Worm (Caenorhabditis elegans) whole organism, L4 larva: ENCODE measurements around the gene F58H7.5.
A peak's percentile ranks its signal among the peaks of the same experiment; 100 is the strongest.

ENCODE experiments used
- F10B5.3 ChIP-seq: sonication (generic microtip); optimal IDR thresholded peaks from 2 replicates; lab custom pipeline; 2016; ENCODE audit warnings: mild to moderate bottlenecking, missing genetic modification characterization, missing compliant biosample characterization
- F37D6.2 ChIP-seq: sonication (generic microtip); optimal IDR thresholded peaks from 2 replicates; lab custom pipeline; 2016; ENCODE audit warnings: mild to moderate bottlenecking, missing genetic modification characterization, missing compliant biosample characterization
- F49E8.2 ChIP-seq: sonication (generic microtip); optimal IDR thresholded peaks from 2 replicates; lab custom pipeline; 2016; ENCODE audit warnings: missing compliant biosample characterization, mild to moderate bottlenecking, missing genetic modification characterization, borderline replicate concordance
- T20F7.1 ChIP-seq: fragments of 200-800 bp; sonication (Bioruptor generic); optimal IDR thresholded peaks from 2 replicates; lab custom pipeline; 2018; ENCODE audit warnings: mild to moderate bottlenecking, missing genetic modification characterization, missing compliant biosample characterization
- Y105C5A.15 ChIP-seq: fragments of 200-800 bp; sonication (Bioruptor generic); IDR thresholded peaks from 2 replicates; pipeline ENCODE4 v1.3.6; 2022; ENCODE audit warnings: missing genetic modification characterization, missing compliant biosample characterization
- Y75B8A.6 ChIP-seq: fragments of 200-800 bp; sonication (Bioruptor generic); IDR thresholded peaks from 2 replicates; pipeline ENCODE4 v1.3.6; 2022; ENCODE audit warnings: missing genetic modification reagents, missing genetic modification characterization, missing compliant biosample characterization
- ZK546.5 ChIP-seq, 2 experiments: sonication (generic microtip); optimal IDR thresholded peaks; 2 replicates each; lab custom pipeline; 2017; ENCODE audit warnings: missing biosample characterization in 2 of 2, missing genetic modification characterization in 2 of 2
- aha-1 ChIP-seq: fragments of 150-350 bp; peaks from one replicate; lab custom pipeline; 2014; ENCODE audit warnings: missing biosample characterization, missing genetic modification characterization
- arid-1 ChIP-seq: fragments of 200-800 bp; sonication (Bioruptor generic); conservative IDR thresholded peaks from 2 replicates; pipeline ENCODE4 v1.3.6; 2022; ENCODE audit warnings: missing genetic modification reagents, missing genetic modification characterization, missing compliant biosample characterization
- ceh-32 ChIP-seq: sonication (generic microtip); optimal IDR thresholded peaks from 2 replicates; lab custom pipeline; 2016; ENCODE audit warnings: mild to moderate bottlenecking, missing genetic modification characterization, missing compliant biosample characterization; ENCODE audit not compliant: poor library complexity
- ceh-44 ChIP-seq: fragments of 200-800 bp; sonication (Bioruptor generic); IDR thresholded peaks from 2 replicates; pipeline ENCODE4 v1.3.6; 2022; ENCODE audit warnings: missing genetic modification reagents, missing genetic modification characterization, missing compliant biosample characterization
- ces-1 ChIP-seq: fragments of 150-350 bp; sonication (generic microtip); optimal IDR thresholded peaks from 4 replicates; lab custom pipeline; 2014; ENCODE audit warnings: missing biosample characterization, missing genetic modification reagents, missing genetic modification characterization
- cey-2 ChIP-seq: sonication (generic microtip); optimal IDR thresholded peaks from 3 replicates; lab custom pipeline; 2017; ENCODE audit warnings: missing genetic modification characterization, mild to moderate bottlenecking, missing compliant biosample characterization, antibody characterized with exemption, borderline replicate concordance; ENCODE audit not compliant: insufficient read depth
- daf-16 ChIP-seq, 3 experiments: sonication (generic microtip); optimal IDR thresholded peaks; 2 replicates each; lab custom pipeline; 2016 to 2017; ENCODE audit warnings: missing genetic modification characterization in 3 of 3, missing genetic modification reagents in 3 of 3, mild to moderate bottlenecking in 2 of 3, missing compliant biosample characterization in 2 of 3, missing biosample characterization in 1 of 3, moderate library complexity in 1 of 3
- daf-19 ChIP-seq: fragments of 200-800 bp; sonication (Bioruptor generic); conservative IDR thresholded peaks from 2 replicates; pipeline ENCODE4 v1.3.6; 2022; ENCODE audit warnings: missing genetic modification characterization, missing compliant biosample characterization
- dmd-6 ChIP-seq: fragments of 200-800 bp; sonication (Bioruptor generic); IDR thresholded peaks from 2 replicates; pipeline ENCODE4 v1.3.6; 2022; ENCODE audit warnings: missing genetic modification reagents, missing genetic modification characterization, missing compliant biosample characterization
- dmd-9 ChIP-seq: fragments of 200-800 bp; sonication (Bioruptor generic); IDR thresholded peaks from 2 replicates; pipeline ENCODE4 v1.3.6; 2022; ENCODE audit warnings: missing genetic modification reagents, missing genetic modification characterization, missing compliant biosample characterization
- dve-1 ChIP-seq: sonication (generic microtip); optimal IDR thresholded peaks from 2 replicates; lab custom pipeline; 2017; ENCODE audit warnings: antibody characterized with exemption, mild to moderate bottlenecking, missing genetic modification characterization, missing compliant biosample characterization; ENCODE audit not compliant: insufficient read depth
- hlh-11 ChIP-seq: fragments of 200-800 bp; sonication (Bioruptor generic); optimal IDR thresholded peaks from 2 replicates; lab custom pipeline; 2018; ENCODE audit warnings: mild to moderate bottlenecking, missing genetic modification characterization, missing compliant biosample characterization
- lir-3 ChIP-seq: sonication (generic microtip); optimal IDR thresholded peaks from 2 replicates; lab custom pipeline; 2016; ENCODE audit warnings: mild to moderate bottlenecking, missing genetic modification characterization, missing compliant biosample characterization
- nhr-28 ChIP-seq: fragments of 150-350 bp; optimal IDR thresholded peaks from 2 replicates; lab custom pipeline; 2014; ENCODE audit warnings: missing biosample characterization, missing genetic modification characterization
- nhr-42 ChIP-seq: fragments of 200-800 bp; sonication (Bioruptor generic); IDR thresholded peaks from 2 replicates; pipeline ENCODE4 v1.3.6; 2022; ENCODE audit warnings: missing genetic modification characterization, missing compliant biosample characterization
- nhr-6 ChIP-seq: fragments of 150-350 bp; optimal IDR thresholded peaks from 2 replicates; lab custom pipeline; 2014; ENCODE audit warnings: missing biosample characterization, missing genetic modification characterization
- nhr-77 ChIP-seq: fragments of 150-350 bp; optimal IDR thresholded peaks from 2 replicates; lab custom pipeline; 2014; ENCODE audit warnings: missing biosample characterization, missing genetic modification characterization
- pha-4 ChIP-seq, 2 experiments: fragments of 150-350 bp in 1 of 2; fragments of 200-800 bp in 1 of 2; sonication (Bioruptor generic) in 1 of 2; IDR thresholded peaks in 1 of 2; optimal IDR thresholded peaks in 1 of 2; 2 replicates each; pipeline versions ENCODE4 v1.3.6 to Lab custom; 2014 to 2022; ENCODE audit warnings: missing genetic modification characterization in 2 of 2, missing genetic modification reagents in 2 of 2, missing biosample characterization in 1 of 2, missing compliant biosample characterization in 1 of 2
- php-3 ChIP-seq: fragments of 200-800 bp; sonication (Bioruptor generic); IDR thresholded peaks from 2 replicates; pipeline ENCODE4 v1.3.6; 2022; ENCODE audit warnings: missing genetic modification reagents, missing genetic modification characterization, missing compliant biosample characterization
- pqm-1 ChIP-seq: sonication (generic microtip); optimal IDR thresholded peaks from 2 replicates; lab custom pipeline; 2017; ENCODE audit warnings: missing biosample characterization, missing genetic modification characterization
- saeg-2 ChIP-seq: fragments of 200-800 bp; sonication (Bioruptor generic); IDR thresholded peaks from 2 replicates; pipeline ENCODE4 v1.3.6; 2022; ENCODE audit warnings: missing genetic modification reagents, missing genetic modification characterization, missing compliant biosample characterization
- snpc-4 ChIP-seq: fragments of 150-350 bp; optimal IDR thresholded peaks from 2 replicates; lab custom pipeline; 2014; ENCODE audit warnings: missing biosample characterization, missing genetic modification characterization
- spr-1 ChIP-seq: sonication (generic microtip); optimal IDR thresholded peaks from 2 replicates; lab custom pipeline; 2016; ENCODE audit warnings: mild to moderate bottlenecking, missing genetic modification characterization, missing compliant biosample characterization
- tag-97 ChIP-seq: fragments of 200-800 bp; sonication (Bioruptor generic); IDR thresholded peaks from 2 replicates; pipeline ENCODE4 v1.3.6; 2022; ENCODE audit warnings: missing genetic modification characterization, missing compliant biosample characterization
- tra-1 ChIP-seq: fragments of 200-800 bp; sonication (Bioruptor generic); IDR thresholded peaks from 2 replicates; pipeline ENCODE4 v1.3.6; 2022; ENCODE audit warnings: missing genetic modification reagents, missing genetic modification characterization, missing compliant biosample characterization
- unc-39 ChIP-seq: sonication (generic microtip); optimal IDR thresholded peaks from 2 replicates; lab custom pipeline; 2017; ENCODE audit warnings: missing biosample characterization, missing genetic modification characterization
- unc-62 ChIP-seq, 3 experiments: fragments of 150-350 bp in 1 of 3; sonication (generic microtip); optimal IDR thresholded peaks in 2 of 3; peaks in 1 of 3; 1 replicate in 1 of 3; 2 replicates in 2 of 3; lab custom pipeline; 2014 to 2017; ENCODE audit warnings: missing biosample characterization in 3 of 3, missing genetic modification characterization in 3 of 3, missing genetic modification reagents in 3 of 3, missing genotype in 1 of 3
- zip-11 ChIP-seq: fragments of 200-800 bp; sonication (Bioruptor generic); IDR thresholded peaks from 2 replicates; pipeline ENCODE4 v1.3.6; 2022; ENCODE audit warnings: missing genetic modification characterization, missing compliant biosample characterization
- zip-2 ChIP-seq: fragments of 150-350 bp; optimal IDR thresholded peaks from 2 replicates; lab custom pipeline; 2014; ENCODE audit warnings: missing biosample characterization, missing genetic modification characterization

F58H7.5 gene

ce11 chrIV:935725-936124 is 15.9 kb downstream of the F58H7.5 start, which contains the start of gene F58H7.1:
F58H7.1 (minus strand) TSS chrIV:935825.
- no peak for TF ChIP-seq pha-4 (GFP tag; IDR thresholded peaks at IDR 0.05; lab: Robert Waterston, UW)
- TF ChIP-seq pha-4 (tag; optimal IDR thresholded peaks at IDR 0.05; lab: Kevin White, UChicago) = no peak
- TF ChIP-seq tag-97 (GFP tag; lab: Robert Waterston, UW) = no peak
- no peak for TF ChIP-seq snpc-4 (tag; lab: Kevin White, UChicago)
- TF ChIP-seq nhr-6 (tag; lab: Kevin White, UChicago) = no peak
- no peak for TF ChIP-seq ces-1 (GFP tag; lab: Kevin White, UChicago)

ce11 chrIV:945601-946000 is 25.8 kb downstream of the F58H7.5 start, which contains the start of gene faah-3:
faah-3 (minus strand) TSS chrIV:945653.
- TF ChIP-seq cey-2 = no peak
- no peak for TF ChIP-seq F49E8.2 (tag; lab: Kevin White, UChicago)
- TF ChIP-seq tra-1 (GFP tag; lab: Robert Waterston, UW) = no peak
- peak; percentile 74 for TF ChIP-seq pqm-1 (tag; lab: Kevin White, UChicago)
- peak; percentile 34; the same call in 1 of the 2 replicates for TF ChIP-seq dmd-6 (GFP tag; lab: Robert Waterston, UW)
- TF ChIP-seq php-3 = peak; percentile 76
- TF ChIP-seq spr-1 = no peak
- no peak for TF ChIP-seq arid-1
- TF ChIP-seq nhr-28 (tag; lab: Kevin White, UChicago) = peak; percentile 70
- TF ChIP-seq Y75B8A.6 (GFP tag; lab: Robert Waterston, UW) = no peak
- TF ChIP-seq unc-39 (tag; lab: Kevin White, UChicago) = no peak
- no peak for TF ChIP-seq unc-62 (GFP tag; optimal IDR thresholded peaks at IDR 0.05 in 1 of 2; lab: Kevin White, UChicago)
- TF ChIP-seq unc-62 (tag; optimal IDR thresholded peaks at IDR 0.05; lab: Kevin White, UChicago) = no peak
- no peak for TF ChIP-seq ZK546.5 (tag; optimal IDR thresholded peaks at IDR 0.05; lab: Kevin White, UChicago)
- no peak for TF ChIP-seq lir-3 (tag; lab: Kevin White, UChicago)
- peak; percentile 2 for TF ChIP-seq nhr-77 (tag; lab: Kevin White, UChicago)
- TF ChIP-seq daf-16 (GFP tag; optimal IDR thresholded peaks at IDR 0.05; lab: Kevin White, UChicago) = no peak
- TF ChIP-seq daf-16 (tag; optimal IDR thresholded peaks at IDR 0.05; lab: Kevin White, UChicago) = peak; percentile 54
- no peak for TF ChIP-seq aha-1 (tag; lab: Kevin White, UChicago)
- TF ChIP-seq daf-19 (GFP tag; lab: Robert Waterston, UW) = no peak
- no peak for TF ChIP-seq Y105C5A.15 (GFP tag; lab: Robert Waterston, UW)
- no peak for TF ChIP-seq dmd-9
- TF ChIP-seq zip-2 (tag; lab: Kevin White, UChicago) = no peak
- no peak for TF ChIP-seq F37D6.2 (tag; lab: Kevin White, UChicago)
- TF ChIP-seq ceh-44 (GFP tag; lab: Robert Waterston, UW) = no peak
- TF ChIP-seq zip-11 (GFP tag; lab: Robert Waterston, UW) = no peak
- peak; percentile 1 for TF ChIP-seq hlh-11
- no peak for TF ChIP-seq nhr-42 (GFP tag; lab: Robert Waterston, UW)
- no peak for TF ChIP-seq ceh-32 (tag; lab: Kevin White, UChicago)
- TF ChIP-seq dve-1 (tag; lab: Kevin White, UChicago) = peak; percentile 48
- no peak for TF ChIP-seq saeg-2 (GFP tag; lab: Robert Waterston, UW)

ce11 chrIV:949940-950592 is 30.3 kb downstream of the F58H7.5 start:
- TF ChIP-seq unc-62 (GFP tag; optimal IDR thresholded peaks at IDR 0.05 in 1 of 2; lab: Kevin White, UChicago) (peak in 1 of 2 experiments; percentile 56), unc-62 (tag; optimal IDR thresholded peaks at IDR 0.05; lab: Kevin White, UChicago) (no peak), T20F7.1 (GFP tag; lab: Kevin White, UChicago) (no peak), aha-1 (tag; lab: Kevin White, UChicago) (peak; percentile 60), nhr-28 (tag; lab: Kevin White, UChicago) (peak; percentile 18), F10B5.3 (no peak)
